Fruit fly (Drosophila melanogaster): ENCODE measurements around the gene CG32071.

DNA sequence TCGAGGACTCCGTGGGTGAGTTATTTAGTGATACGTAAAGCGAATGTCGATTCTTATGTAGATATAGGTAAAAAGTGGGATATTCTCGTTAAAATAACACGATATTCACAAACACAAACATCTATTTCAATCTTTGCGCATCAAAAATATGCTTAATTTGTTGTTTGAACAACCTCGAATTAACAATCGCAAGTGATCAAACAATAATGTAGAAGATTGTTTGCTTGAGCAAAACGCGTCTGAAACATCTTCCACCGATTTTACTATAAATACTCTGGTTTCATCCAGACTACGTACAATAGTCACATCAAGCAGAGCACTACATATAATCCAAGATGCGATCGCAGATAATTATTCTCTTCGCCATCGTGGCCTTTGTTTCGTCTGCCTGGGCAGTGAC, 26.9 kb upstream of the CG32071 start, which contains the start of gene nol:
- TF ChIP-seq kay (GFP tag; ENCODE audit: borderline replicate concordance) (no peak), CG5204 (GFP tag; optimal IDR thresholded peaks at IDR 0.05) (no peak), Mnt (GFP tag; optimal IDR thresholded peaks at IDR 0.05) (no peak)

Data from whole organism, adult.